Fruit fly (Drosophila melanogaster): ENCODE data around the gene CG34305.

- no peak for TF ChIP-seq h (optimal IDR thresholded peaks at IDR 0.05)
- TF ChIP-seq psq (optimal IDR thresholded peaks at IDR 0.05) = no peak
- TF ChIP-seq insv (optimal IDR thresholded peaks at IDR 0.05) = no peak
- TF ChIP-seq Myc (optimal IDR thresholded peaks at IDR 0.05) = no peak
- TF ChIP-seq ttk (optimal IDR thresholded peaks at IDR 0.05) = no peak
- no peak for TF ChIP-seq Sin3A (optimal IDR thresholded peaks at IDR 0.05)
These were observed 3.7 kb upstream of the CG34305 start, which contains the start of gene TwdlF for dm6 chr3R:4246578-4247070.

Measured in Kc167 (cell line).